Worm (Caenorhabditis elegans) whole organism, late embryonic: ENCODE results near the gene fbxa-116.
A peak's percentile ranks its signal among the peaks of the same experiment; 100 is the strongest.

Source experiments
- C38D4.7 ChIP-seq: fragments of 200-800 bp; sonication (Bioruptor generic); optimal IDR thresholded peaks from 2 replicates; lab custom pipeline; 2018; ENCODE audit warnings: mild to moderate bottlenecking, missing genetic modification characterization, moderate library complexity, missing compliant biosample characterization
- ceh-18 ChIP-seq: sonication (generic microtip); optimal IDR thresholded peaks from 2 replicates; lab custom pipeline; 2016; ENCODE audit warnings: missing genetic modification characterization, missing compliant biosample characterization
- ceh-2 ChIP-seq: sonication (generic microtip); optimal IDR thresholded peaks from 2 replicates; lab custom pipeline; 2016; ENCODE audit warnings: missing genotype, missing genetic modification characterization, missing compliant biosample characterization
- ceh-22 ChIP-seq: sonication (generic microtip); optimal IDR thresholded peaks from 2 replicates; lab custom pipeline; 2017; ENCODE audit warnings: missing biosample characterization, missing genetic modification characterization
- ceh-24 ChIP-seq: sonication (generic microtip); optimal IDR thresholded peaks from 2 replicates; lab custom pipeline; 2016; ENCODE audit warnings: mild to moderate bottlenecking, missing genetic modification characterization, missing compliant biosample characterization
- ceh-31 ChIP-seq: sonication (generic microtip); optimal IDR thresholded peaks from 2 replicates; lab custom pipeline; 2016; ENCODE audit warnings: missing genetic modification characterization, missing compliant biosample characterization
- ceh-34 ChIP-seq: sonication (generic microtip); optimal IDR thresholded peaks from 2 replicates; lab custom pipeline; 2016; ENCODE audit warnings: mild to moderate bottlenecking, missing genetic modification characterization, missing compliant biosample characterization
- ceh-9 ChIP-seq: sonication (generic microtip); optimal IDR thresholded peaks from 2 replicates; lab custom pipeline; 2016; ENCODE audit warnings: mild to moderate bottlenecking, missing genetic modification characterization, inconsistent platforms, missing compliant biosample characterization
- che-1 ChIP-seq: sonication (generic microtip); optimal IDR thresholded peaks from 2 replicates; lab custom pipeline; 2016; ENCODE audit warnings: mild to moderate bottlenecking, missing genetic modification characterization, missing compliant biosample characterization
- dmd-4 ChIP-seq: sonication (generic microtip); optimal IDR thresholded peaks from 2 replicates; lab custom pipeline; 2016; ENCODE audit warnings: borderline replicate concordance, missing genetic modification characterization, missing compliant biosample characterization
- elt-2 ChIP-seq: sonication (generic microtip); optimal IDR thresholded peaks from 2 replicates; lab custom pipeline; 2016; ENCODE audit warnings: missing genetic modification reagents, missing genetic modification characterization, missing compliant biosample characterization
- eyg-1 ChIP-seq: sonication (generic microtip); optimal IDR thresholded peaks from 2 replicates; lab custom pipeline; 2016; ENCODE audit warnings: missing genotype, missing genetic modification characterization, missing compliant biosample characterization
- hlh-13 ChIP-seq: fragments of 200-800 bp; sonication (Bioruptor generic); optimal IDR thresholded peaks from 2 replicates; lab custom pipeline; 2018; ENCODE audit warnings: mild to moderate bottlenecking, missing genetic modification characterization, missing compliant biosample characterization
- hlh-8 ChIP-seq: sonication (generic microtip); optimal IDR thresholded peaks from 2 replicates; lab custom pipeline; 2016; ENCODE audit warnings: missing genotype, missing genetic modification characterization, missing compliant biosample characterization
- lim-6 ChIP-seq: sonication (generic microtip); optimal IDR thresholded peaks from 2 replicates; lab custom pipeline; 2016; ENCODE audit warnings: missing genetic modification characterization, missing compliant biosample characterization
- lin-11 ChIP-seq: fragments of 200-800 bp; sonication (Bioruptor generic); optimal IDR thresholded peaks from 2 replicates; lab custom pipeline; 2018; ENCODE audit warnings: mild to moderate bottlenecking, missing genetic modification characterization, missing compliant biosample characterization
- mec-3 ChIP-seq: sonication (generic microtip); optimal IDR thresholded peaks from 2 replicates; lab custom pipeline; 2016; ENCODE audit warnings: borderline replicate concordance, missing genetic modification characterization, missing compliant biosample characterization
- nfya-1 ChIP-seq: sonication (generic microtip); optimal IDR thresholded peaks from 2 replicates; lab custom pipeline; 2017; ENCODE audit warnings: missing genetic modification characterization, mild to moderate bottlenecking, missing compliant biosample characterization, antibody characterized with exemption, moderate library complexity
- nhr-11 ChIP-seq: fragments of 150-350 bp; optimal IDR thresholded peaks from 2 replicates; lab custom pipeline; 2014; ENCODE audit warnings: missing biosample characterization, missing genetic modification characterization
- npax-4 ChIP-seq: sonication (generic microtip); optimal IDR thresholded peaks from 2 replicates; lab custom pipeline; 2016; ENCODE audit warnings: missing genetic modification characterization, missing compliant biosample characterization
- odd-2 ChIP-seq: sonication (generic microtip); optimal IDR thresholded peaks from 2 replicates; lab custom pipeline; 2017; ENCODE audit warnings: antibody characterized with exemption, mild to moderate bottlenecking, missing genetic modification characterization, missing compliant biosample characterization
- pag-3 ChIP-seq: sonication (generic microtip); optimal IDR thresholded peaks from 2 replicates; lab custom pipeline; 2016; ENCODE audit warnings: missing compliant biosample characterization, missing genetic modification characterization, borderline replicate concordance
- pat-9 ChIP-seq: fragments of 200-800 bp; sonication (Bioruptor generic); optimal IDR thresholded peaks from 2 replicates; lab custom pipeline; 2018; ENCODE audit warnings: mild to moderate bottlenecking, missing genetic modification characterization, moderate library complexity, missing compliant biosample characterization
- pha-2 ChIP-seq: sonication (generic microtip); optimal IDR thresholded peaks from 2 replicates; lab custom pipeline; 2017; ENCODE audit warnings: mild to moderate bottlenecking, missing genetic modification characterization, missing compliant biosample characterization
- pros-1 ChIP-seq: fragments of 150-350 bp; optimal IDR thresholded peaks from 2 replicates; lab custom pipeline; 2014; ENCODE audit warnings: missing biosample characterization, missing genetic modification reagents, missing genetic modification characterization
- ref-2 ChIP-seq: sonication (generic microtip); optimal IDR thresholded peaks from 2 replicates; lab custom pipeline; 2016; ENCODE audit warnings: missing genetic modification characterization, missing compliant biosample characterization
- rnt-1 ChIP-seq: sonication (generic microtip); optimal IDR thresholded peaks from 2 replicates; lab custom pipeline; 2016; ENCODE audit warnings: missing genetic modification characterization, missing compliant biosample characterization
- sdc-2 ChIP-seq: sonication (generic microtip); optimal IDR thresholded peaks from 2 replicates; lab custom pipeline; 2016; ENCODE audit warnings: missing genotype, missing genetic modification characterization, missing compliant biosample characterization
- syd-9 ChIP-seq: sonication (generic microtip); optimal IDR thresholded peaks from 2 replicates; lab custom pipeline; 2016; ENCODE audit warnings: mild to moderate bottlenecking, missing genetic modification characterization, moderate library complexity, missing compliant biosample characterization
- tbx-2 ChIP-seq: sonication (generic microtip); optimal IDR thresholded peaks from 2 replicates; lab custom pipeline; 2016; ENCODE audit warnings: missing genetic modification characterization, missing compliant biosample characterization
- ttx-3 ChIP-seq: sonication (generic microtip); optimal IDR thresholded peaks from 2 replicates; lab custom pipeline; 2016; ENCODE audit warnings: missing genetic modification reagents, missing genetic modification characterization, missing compliant biosample characterization
- unc-3 ChIP-seq, 2 experiments: fragments of 200-800 bp in 1 of 2; sonication (Bioruptor generic) in 1 of 2; sonication (generic microtip) in 1 of 2; conservative IDR thresholded peaks in 1 of 2; optimal IDR thresholded peaks in 1 of 2; 2 replicates each; pipeline versions ENCODE4 v1.3.6 to Lab custom; 2016 to 2022; ENCODE audit warnings: missing compliant biosample characterization in 2 of 2, missing genetic modification characterization in 2 of 2, missing genetic modification reagents in 1 of 2
- unc-42 ChIP-seq: sonication (generic microtip); optimal IDR thresholded peaks from 2 replicates; lab custom pipeline; 2016; ENCODE audit warnings: missing genotype, missing genetic modification characterization, missing compliant biosample characterization
- unc-55 ChIP-seq: sonication (generic microtip); optimal IDR thresholded peaks from 2 replicates; lab custom pipeline; 2017; ENCODE audit warnings: missing biosample characterization, missing genetic modification reagents, missing genetic modification characterization
- ztf-16 ChIP-seq: sonication (generic microtip); optimal IDR thresholded peaks from 2 replicates; lab custom pipeline; 2017; ENCODE audit warnings: missing genetic modification characterization, missing compliant biosample characterization

The fbxa-116 gene

ce11 chrV:20220604-20221003 is 31.9 kb upstream of the fbxa-116 start:
- TF ChIP-seq unc-3 (GFP tag; conservative IDR thresholded peaks at IDR 0.05; lab: Robert Waterston, UW): no peak
- TF ChIP-seq unc-3 (tag; optimal IDR thresholded peaks at IDR 0.05; lab: Kevin White, UChicago): no peak
- TF ChIP-seq dmd-4 (tag; lab: Kevin White, UChicago): no peak
- TF ChIP-seq unc-42 (tag; lab: Kevin White, UChicago): peak; percentile 96
- TF ChIP-seq eyg-1 (tag; lab: Kevin White, UChicago): no peak
- TF ChIP-seq pat-9 (tag; lab: Kevin White, UChicago): no peak
- TF ChIP-seq tbx-2 (tag; lab: Kevin White, UChicago): no peak

ce11 chrV:20215197-20215596 is 26.5 kb upstream of the fbxa-116 start, which contains the start of gene Y113G7B.11:
Y113G7B.11 (minus strand) TSS chrV:20215297.
- TF ChIP-seq elt-2 (tag; lab: Kevin White, UChicago) (no peak), C38D4.7 (no peak), npax-4 (tag; lab: Kevin White, UChicago) (no peak), ceh-9 (no peak), ceh-2 (tag; lab: Kevin White, UChicago) (no peak), ceh-24 (no peak), unc-55 (GFP tag; lab: Kevin White, UChicago) (no peak), hlh-13 (GFP tag; lab: Kevin White, UChicago) (no peak), eyg-1 (tag; lab: Kevin White, UChicago) (no peak), ttx-3 (tag; lab: Kevin White, UChicago) (no peak), pha-2 (tag; lab: Kevin White, UChicago) (no peak), nhr-11 (no peak), odd-2 (no peak), rnt-1 (tag; lab: Kevin White, UChicago) (no peak), lim-6 (tag; lab: Kevin White, UChicago) (no peak), ceh-18 (no peak), pag-3 (tag; lab: Kevin White, UChicago) (no peak)

ce11 chrV:20213097-20213496 is 24.4 kb upstream of the fbxa-116 start:
- no peak for TF ChIP-seq ztf-16 (tag; lab: Kevin White, UChicago)

ce11 chrV:20212584-20212983 is 23.9 kb upstream of the fbxa-116 start, which contains the start of gene Y113G7B.12:
Y113G7B.12 (minus strand) TSS chrV:20212684.
- TF ChIP-seq ceh-34 (tag; lab: Kevin White, UChicago) (no peak), ref-2 (tag; lab: Kevin White, UChicago) (no peak), hlh-8 (tag; lab: Kevin White, UChicago) (no peak), pros-1 (tag; lab: Kevin White, UChicago) (no peak), sdc-2 (tag; lab: Kevin White, UChicago) (no peak), unc-3 (GFP tag; conservative IDR thresholded peaks at IDR 0.05; lab: Robert Waterston, UW) (no peak), unc-3 (tag; optimal IDR thresholded peaks at IDR 0.05; lab: Kevin White, UChicago) (no peak), rnt-1 (tag; lab: Kevin White, UChicago) (no peak), unc-42 (tag; lab: Kevin White, UChicago) (no peak), lim-6 (tag; lab: Kevin White, UChicago) (no peak), ceh-22 (tag; lab: Kevin White, UChicago) (no peak)

ce11 chrV:20206086-20206485 is 17.4 kb upstream of the fbxa-116 start, which contains the start of the genes fbxb-59 and srbc-34:
fbxb-59 (minus strand) TSS chrV:20206186.
srbc-34 (plus strand) TSS chrV:20206318.
- no peak for TF ChIP-seq unc-3 (GFP tag; conservative IDR thresholded peaks at IDR 0.05; lab: Robert Waterston, UW)
- TF ChIP-seq unc-3 (tag; optimal IDR thresholded peaks at IDR 0.05; lab: Kevin White, UChicago): no peak
- no peak for TF ChIP-seq ref-2 (tag; lab: Kevin White, UChicago)
- TF ChIP-seq nfya-1 (tag; lab: Kevin White, UChicago): no peak
- no peak for TF ChIP-seq che-1
- TF ChIP-seq syd-9 (tag; lab: Kevin White, UChicago): no peak
- TF ChIP-seq mec-3: no peak
- no peak for TF ChIP-seq ceh-22 (tag; lab: Kevin White, UChicago)
- TF ChIP-seq ztf-16 (tag; lab: Kevin White, UChicago): no peak
- TF ChIP-seq pha-2 (tag; lab: Kevin White, UChicago): no peak
- TF ChIP-seq ceh-31 (tag; lab: Kevin White, UChicago): no peak
- TF ChIP-seq pros-1 (tag; lab: Kevin White, UChicago): no peak
- no peak for TF ChIP-seq lin-11 (tag; lab: Kevin White, UChicago)
- TF ChIP-seq ceh-18: no peak
